Worm (Caenorhabditis elegans): ENCODE measurements around the gene itsn-1.

- TF ChIP-seq hrde-1 (tag; optimal IDR thresholded peaks at IDR 0.05; ENCODE audit: borderline replicate concordance) = peak; percentile 42
- peak; percentile 83 for TF ChIP-seq lin-54 (GFP tag; optimal IDR thresholded peaks at IDR 0.05)
- peak; percentile 73 for TF ChIP-seq snpc-4 (GFP tag; optimal IDR thresholded peaks at IDR 0.05)
- peak; percentile 36 to 91 (median 73) for TF ChIP-seq snpc-4 (tag; optimal IDR thresholded peaks at IDR 0.05)
- peak; percentile 80 for TF ChIP-seq lir-1 (GFP tag; conservative IDR thresholded peaks at IDR 0.05)
- TF ChIP-seq ztf-3 (GFP tag; optimal IDR thresholded peaks at IDR 0.05) = no peak
- peak; percentile 15 for TF ChIP-seq F22D6.2 (tag; optimal IDR thresholded peaks at IDR 0.05)
- no peak for TF ChIP-seq pha-4 (tag; optimal IDR thresholded peaks at IDR 0.05)
- peak; percentile 64 for TF ChIP-seq F49E8.2 (tag; optimal IDR thresholded peaks at IDR 0.05; ENCODE audit: insufficient read depth)
- peak; percentile 99 for TF ChIP-seq ceh-100 (GFP tag; IDR thresholded peaks at IDR 0.05)
- TF ChIP-seq hsf-1 (GFP tag; IDR thresholded peaks at IDR 0.05) = no peak
- no peak for TF ChIP-seq hmg-20 (GFP tag; IDR thresholded peaks at IDR 0.05)
- TF ChIP-seq dpl-1 (GFP tag; optimal IDR thresholded peaks at IDR 0.05) = no peak
These were observed 31.9 kb upstream of the itsn-1 start, which contains the start of the genes snx-13 and snr-1 for ce11 chrIV:17087384-17088099.
